Fruit fly (Drosophila melanogaster) Kc167 (cell line): ENCODE data around the gene CG43347.

Source experiments
- Myc ChIP-seq: fragments of >200 bp; optimal IDR thresholded peaks from 2 replicates; lab custom pipeline; 2017; ENCODE audit warnings: missing external identifiers
- Sin3A ChIP-seq: fragments of >200 bp; optimal IDR thresholded peaks from 2 replicates; lab custom pipeline; 2018; ENCODE audit warnings: missing external identifiers
- h ChIP-seq: fragments of >200 bp; optimal IDR thresholded peaks from 3 replicates; lab custom pipeline; 2018; ENCODE audit warnings: missing external identifiers
- insv ChIP-seq: fragments of >200 bp; optimal IDR thresholded peaks from 3 replicates; lab custom pipeline; 2018; ENCODE audit warnings: missing external identifiers
- psq ChIP-seq: fragments of >200 bp; optimal IDR thresholded peaks from 2 replicates; lab custom pipeline; 2017; ENCODE audit warnings: missing external identifiers
- ttk ChIP-seq: sonication (Bioruptor generic); optimal IDR thresholded peaks from 2 replicates; lab custom pipeline; 2017; ENCODE audit warnings: missing external identifiers

DNA sequence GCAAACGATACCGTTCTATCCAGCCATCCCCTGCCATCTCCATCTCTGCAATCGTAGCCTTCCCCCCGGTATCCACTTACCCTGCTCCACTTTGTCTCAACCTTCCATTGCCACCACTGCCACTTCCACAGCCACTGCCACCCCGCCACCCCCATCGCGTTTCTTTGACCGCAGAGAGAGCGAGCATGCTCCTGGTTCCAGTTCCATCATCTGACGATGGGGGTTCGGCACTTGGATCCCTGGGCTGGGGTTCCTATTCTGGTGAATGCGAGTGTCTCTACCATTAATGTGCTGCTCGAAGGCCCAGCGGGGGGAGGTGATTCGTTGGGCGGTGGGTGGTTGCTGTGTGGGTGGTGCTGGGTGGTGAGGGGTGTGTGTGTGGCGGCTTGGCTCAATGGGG, 6.4 kb downstream of the CG43347 start:
- TF ChIP-seq psq = no peak
- no peak for TF ChIP-seq insv (lab: Kevin White, UChicago)
- TF ChIP-seq Sin3A (lab: Kevin White, UChicago) = no peak
- no peak for TF ChIP-seq ttk (lab: Kevin White, UChicago)
- no peak for TF ChIP-seq h (lab: Kevin White, UChicago)
- no peak for TF ChIP-seq Myc (lab: Kevin White, UChicago)
